Worm (Caenorhabditis elegans): Measurements from ENCODE around the gene str-256.

DNA sequence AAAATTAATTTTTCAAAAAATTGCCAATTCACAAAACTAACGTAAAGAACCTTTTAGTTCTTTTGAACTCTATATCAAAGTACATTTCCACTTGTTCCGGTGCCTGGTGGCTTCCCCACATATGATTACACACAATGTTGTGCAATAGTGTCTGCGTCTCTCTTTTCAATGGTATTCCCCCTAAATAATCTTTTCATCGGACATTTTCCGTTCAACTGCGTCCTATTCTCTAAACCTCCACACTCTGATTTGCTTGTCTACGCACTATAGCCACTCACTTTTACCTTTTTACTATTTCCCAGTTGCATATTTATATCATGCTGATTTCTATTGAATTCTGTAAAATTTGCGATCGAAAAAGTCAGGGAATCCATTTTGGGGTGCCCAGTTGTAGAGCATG lies 30.9 kb upstream of the str-256 start, which contains the start of gene nhr-58:
- no peak for TF ChIP-seq F13H6.1 (tag; optimal IDR thresholded peaks at IDR 0.05)
- TF ChIP-seq elt-2 (tag; optimal IDR thresholded peaks at IDR 0.05) = peak; percentile 72
- TF ChIP-seq pag-3 (tag; optimal IDR thresholded peaks at IDR 0.05; ENCODE audit: borderline replicate concordance) = no peak
- no peak for TF ChIP-seq T23F11.4 (GFP tag; optimal IDR thresholded peaks at IDR 0.05)
- no peak for TF ChIP-seq unc-86 (tag; optimal IDR thresholded peaks at IDR 0.05)
